Worm (Caenorhabditis elegans) whole organism, late embryonic: ENCODE results near the gene ZK470.1.

ENCODE experiments used
- K02D7.2 ChIP-seq: sonication (generic microtip); optimal IDR thresholded peaks from 2 replicates; lab custom pipeline; 2017; ENCODE audit warnings: mild to moderate bottlenecking, missing genetic modification characterization, missing compliant biosample characterization
- K09A11.1 ChIP-seq: sonication (generic microtip); optimal IDR thresholded peaks from 2 replicates; lab custom pipeline; 2017; ENCODE audit warnings: antibody characterized with exemption, mild to moderate bottlenecking, missing genetic modification characterization, missing compliant biosample characterization; ENCODE audit not compliant: insufficient read depth
- T23F11.4 ChIP-seq: fragments of 200-800 bp; sonication (Bioruptor generic); optimal IDR thresholded peaks from 2 replicates; lab custom pipeline; 2018; ENCODE audit warnings: mild to moderate bottlenecking, missing genetic modification characterization, missing compliant biosample characterization
- ama-1 ChIP-seq: fragments of 150-350 bp; optimal IDR thresholded peaks from 2 replicates; lab custom pipeline; 2014
- ceh-19 ChIP-seq: fragments of 200-800 bp; sonication (Bioruptor generic); optimal IDR thresholded peaks from 2 replicates; lab custom pipeline; 2018; ENCODE audit warnings: mild to moderate bottlenecking, missing genetic modification characterization, missing compliant biosample characterization
- ceh-2 ChIP-seq: sonication (generic microtip); optimal IDR thresholded peaks from 2 replicates; lab custom pipeline; 2016; ENCODE audit warnings: missing genotype, missing genetic modification characterization, missing compliant biosample characterization
- ceh-22 ChIP-seq: sonication (generic microtip); optimal IDR thresholded peaks from 2 replicates; lab custom pipeline; 2017; ENCODE audit warnings: missing biosample characterization, missing genetic modification characterization
- ceh-24 ChIP-seq: sonication (generic microtip); optimal IDR thresholded peaks from 2 replicates; lab custom pipeline; 2016; ENCODE audit warnings: mild to moderate bottlenecking, missing genetic modification characterization, missing compliant biosample characterization
- ceh-30 ChIP-seq: fragments of 150-350 bp; optimal IDR thresholded peaks from 2 replicates; lab custom pipeline; 2014; ENCODE audit warnings: missing biosample characterization, missing genetic modification characterization
- ceh-31 ChIP-seq: sonication (generic microtip); optimal IDR thresholded peaks from 2 replicates; lab custom pipeline; 2016; ENCODE audit warnings: missing genetic modification characterization, missing compliant biosample characterization
- ceh-45 ChIP-seq: fragments of 200-800 bp; sonication (Bioruptor generic); IDR thresholded peaks from 2 replicates; pipeline ENCODE4 v1.3.6; 2022; ENCODE audit warnings: missing genetic modification reagents, missing genetic modification characterization, missing compliant biosample characterization
- ceh-6 ChIP-seq: fragments of 200-800 bp; sonication (Bioruptor generic); optimal IDR thresholded peaks from 2 replicates; lab custom pipeline; 2018; ENCODE audit warnings: mild to moderate bottlenecking, missing genetic modification characterization, missing compliant biosample characterization
- che-1 ChIP-seq: sonication (generic microtip); optimal IDR thresholded peaks from 2 replicates; lab custom pipeline; 2016; ENCODE audit warnings: mild to moderate bottlenecking, missing genetic modification characterization, missing compliant biosample characterization
- dve-1 ChIP-seq: sonication (generic microtip); optimal IDR thresholded peaks from 2 replicates; lab custom pipeline; 2017; ENCODE audit warnings: antibody characterized with exemption, mild to moderate bottlenecking, missing genetic modification characterization, missing compliant biosample characterization
- elt-4 ChIP-seq: sonication (generic microtip); optimal IDR thresholded peaks from 2 replicates; lab custom pipeline; 2016; ENCODE audit warnings: missing genetic modification characterization, missing compliant biosample characterization
- fax-1 ChIP-seq: sonication (generic microtip); optimal IDR thresholded peaks from 2 replicates; lab custom pipeline; 2016; ENCODE audit warnings: missing genotype, missing genetic modification characterization, missing compliant biosample characterization
- fkh-10 ChIP-seq: fragments of 150-350 bp; optimal IDR thresholded peaks from 2 replicates; lab custom pipeline; 2014; ENCODE audit warnings: missing biosample characterization, missing genetic modification reagents, missing genetic modification characterization
- hlh-15 ChIP-seq: sonication (generic microtip); optimal IDR thresholded peaks from 2 replicates; lab custom pipeline; 2016; ENCODE audit warnings: missing genetic modification characterization, missing compliant biosample characterization
- hlh-30 ChIP-seq: sonication (generic microtip); optimal IDR thresholded peaks from 2 replicates; lab custom pipeline; 2017; ENCODE audit warnings: antibody characterized with exemption, missing genetic modification characterization, missing compliant biosample characterization; ENCODE audit not compliant: insufficient read depth
- hlh-6 ChIP-seq: sonication (generic microtip); optimal IDR thresholded peaks from 2 replicates; lab custom pipeline; 2016; ENCODE audit warnings: missing genotype, missing genetic modification characterization, missing compliant biosample characterization
- hlh-8 ChIP-seq: sonication (generic microtip); optimal IDR thresholded peaks from 2 replicates; lab custom pipeline; 2016; ENCODE audit warnings: missing genotype, missing genetic modification characterization, missing compliant biosample characterization
- lim-6 ChIP-seq: sonication (generic microtip); optimal IDR thresholded peaks from 2 replicates; lab custom pipeline; 2016; ENCODE audit warnings: missing genetic modification characterization, missing compliant biosample characterization
- lin-11 ChIP-seq: fragments of 200-800 bp; sonication (Bioruptor generic); optimal IDR thresholded peaks from 2 replicates; lab custom pipeline; 2018; ENCODE audit warnings: mild to moderate bottlenecking, missing genetic modification characterization, missing compliant biosample characterization
- nfya-1 ChIP-seq: sonication (generic microtip); optimal IDR thresholded peaks from 2 replicates; lab custom pipeline; 2017; ENCODE audit warnings: missing genetic modification characterization, mild to moderate bottlenecking, missing compliant biosample characterization, antibody characterized with exemption, moderate library complexity
- nhr-11 ChIP-seq: fragments of 150-350 bp; optimal IDR thresholded peaks from 2 replicates; lab custom pipeline; 2014; ENCODE audit warnings: missing biosample characterization, missing genetic modification characterization
- nhr-232 ChIP-seq: sonication (generic microtip); optimal IDR thresholded peaks from 2 replicates; lab custom pipeline; 2016; ENCODE audit warnings: missing genetic modification characterization, missing compliant biosample characterization
- pat-9 ChIP-seq: fragments of 200-800 bp; sonication (Bioruptor generic); optimal IDR thresholded peaks from 2 replicates; lab custom pipeline; 2018; ENCODE audit warnings: mild to moderate bottlenecking, missing genetic modification characterization, moderate library complexity, missing compliant biosample characterization
- pha-2 ChIP-seq: sonication (generic microtip); optimal IDR thresholded peaks from 2 replicates; lab custom pipeline; 2017; ENCODE audit warnings: mild to moderate bottlenecking, missing genetic modification characterization, missing compliant biosample characterization
- pha-4 ChIP-seq: fragments of 150-350 bp; optimal IDR thresholded peaks from 2 replicates; lab custom pipeline; 2018; ENCODE audit warnings: missing biosample characterization, missing genetic modification reagents, missing genetic modification characterization
- pqm-1 ChIP-seq: sonication (generic microtip); optimal IDR thresholded peaks from 2 replicates; lab custom pipeline; 2016; ENCODE audit warnings: missing genetic modification characterization, missing compliant biosample characterization
- pros-1 ChIP-seq: fragments of 150-350 bp; optimal IDR thresholded peaks from 2 replicates; lab custom pipeline; 2014; ENCODE audit warnings: missing biosample characterization, missing genetic modification reagents, missing genetic modification characterization
- ref-2 ChIP-seq: sonication (generic microtip); optimal IDR thresholded peaks from 2 replicates; lab custom pipeline; 2016; ENCODE audit warnings: missing genetic modification characterization, missing compliant biosample characterization
- rnt-1 ChIP-seq: sonication (generic microtip); optimal IDR thresholded peaks from 2 replicates; lab custom pipeline; 2016; ENCODE audit warnings: missing genetic modification characterization, missing compliant biosample characterization
- sox-2 ChIP-seq: fragments of 200-800 bp; sonication (Bioruptor generic); IDR thresholded peaks from 2 replicates; pipeline ENCODE4 v1.3.6; 2022; ENCODE audit warnings: missing genetic modification reagents, missing genetic modification characterization, missing compliant biosample characterization
- ttx-3 ChIP-seq: sonication (generic microtip); optimal IDR thresholded peaks from 2 replicates; lab custom pipeline; 2016; ENCODE audit warnings: missing genetic modification reagents, missing genetic modification characterization, missing compliant biosample characterization
- unc-86 ChIP-seq: sonication (generic microtip); optimal IDR thresholded peaks from 2 replicates; lab custom pipeline; 2016; ENCODE audit warnings: missing genetic modification characterization, missing compliant biosample characterization
- ztf-16 ChIP-seq: sonication (generic microtip); optimal IDR thresholded peaks from 2 replicates; lab custom pipeline; 2017; ENCODE audit warnings: missing genetic modification characterization, missing compliant biosample characterization

The ZK470.1 gene

ce11 chrX:4137452-4138164 lies 25.9 kb upstream of the ZK470.1 start (continued):
- no peak for TF ChIP-seq ref-2 (tag; lab: Kevin White, UChicago)
- no peak for TF ChIP-seq che-1 (tag; lab: Kevin White, UChicago)
- TF ChIP-seq, all 69 proteins: peak for 0

- no peak for TF ChIP-seq ref-2 (tag; lab: Kevin White, UChicago)
- no peak for TF ChIP-seq nhr-232 (tag; lab: Kevin White, UChicago)
- no peak for TF ChIP-seq ceh-24
- no peak for TF ChIP-seq ceh-19 (GFP tag; lab: Kevin White, UChicago)
- TF ChIP-seq K09A11.1 = no peak
- no peak for TF ChIP-seq ttx-3 (tag; lab: Kevin White, UChicago)
- no peak for TF ChIP-seq pqm-1
- no peak for TF ChIP-seq lin-11 (tag; lab: Kevin White, UChicago)
- TF ChIP-seq hlh-30 (tag; lab: Kevin White, UChicago) = no peak
- TF ChIP-seq elt-4 (tag; lab: Kevin White, UChicago) = no peak
- TF ChIP-seq ceh-30 (tag; lab: Kevin White, UChicago) = no peak
- no peak for TF ChIP-seq rnt-1 (tag; lab: Kevin White, UChicago)
- TF ChIP-seq hlh-8 (tag; lab: Kevin White, UChicago) = no peak
- TF ChIP-seq pha-4 = no peak
These were observed 24.9 kb upstream of the ZK470.1 start for ce11 chrX:4138413-4139193.

ce11 chrX:4139593-4140565 lies 23.6 kb upstream of the ZK470.1 start, which contains the start of gene ZK470.4:
Gene ZK470.4 (minus strand): TSS chrX:4139767.
- TF ChIP-seq ref-2 (tag; lab: Kevin White, UChicago) (no peak), nfya-1 (tag; lab: Kevin White, UChicago) (no peak), K02D7.2 (no peak), ttx-3 (tag; lab: Kevin White, UChicago) (no peak), ceh-31 (tag; lab: Kevin White, UChicago) (no peak), lim-6 (tag; lab: Kevin White, UChicago) (no peak), ceh-30 (tag; lab: Kevin White, UChicago) (no peak), hlh-6 (tag; lab: Kevin White, UChicago) (no peak), unc-86 (tag; lab: Kevin White, UChicago) (no peak), ceh-22 (no peak), ceh-45 (GFP tag; lab: Robert Waterston, UW) (no peak), hlh-8 (tag; lab: Kevin White, UChicago) (no peak), pha-2 (tag; lab: Kevin White, UChicago) (no peak), pros-1 (tag; lab: Kevin White, UChicago) (no peak), nhr-11 (tag; lab: Kevin White, UChicago) (no peak), ceh-24 (no peak), pha-4 (no peak)

- TF ChIP-seq dve-1 (tag; lab: Kevin White, UChicago) (no peak), T23F11.4 (GFP tag; lab: Kevin White, UChicago) (no peak), sox-2 (GFP tag; lab: Robert Waterston, UW) (no peak), K02D7.2 (no peak), hlh-15 (no peak), fax-1 (tag; lab: Kevin White, UChicago) (no peak), ztf-16 (no peak), ceh-6 (GFP tag; lab: Kevin White, UChicago) (no peak), pha-4 (no peak), ceh-2 (tag; lab: Kevin White, UChicago) (no peak), pat-9 (tag; lab: Kevin White, UChicago) (no peak), fkh-10 (GFP tag; lab: Kevin White, UChicago) (no peak), rnt-1 (tag; lab: Kevin White, UChicago) (no peak), ama-1 (lab: Kevin White, UChicago) (no peak)
These were observed 22.6 kb upstream of the ZK470.1 start for ce11 chrX:4140755-4141417.
